Fruit fly (Drosophila melanogaster) whole organism, pupa: ENCODE data around the gene tgo.

Experiments
- CG10348 ChIP-seq: fragments of 200-800 bp; sonication (Bioruptor generic); IDR thresholded peaks from 2 replicates; pipeline ENCODE4 v1.3.6; 2022; ENCODE audit warnings: missing biosample characterization, missing genetic modification characterization
- CG12605 ChIP-seq: fragments of 200-800 bp; sonication (Bioruptor generic); IDR thresholded peaks from 2 replicates; pipeline ENCODE4 v1.3.6; 2022; ENCODE audit warnings: missing biosample characterization, missing genetic modification characterization
- CG13204 ChIP-seq: fragments of 200-800 bp; sonication (Bioruptor generic); optimal IDR thresholded peaks from 2 replicates; lab custom pipeline; 2018; ENCODE audit warnings: missing biosample characterization, mild to moderate bottlenecking, missing genetic modification characterization, moderate library complexity
- CG14655 ChIP-seq: fragments of 200-800 bp; sonication (Bioruptor generic); optimal IDR thresholded peaks from 3 replicates; lab custom pipeline; 2017; ENCODE audit warnings: mild to moderate bottlenecking, missing biosample characterization, missing genetic modification reagents, missing genetic modification characterization
- CG15710 ChIP-seq: fragments of 200-800 bp; sonication (Bioruptor generic); optimal IDR thresholded peaks from 2 replicates; lab custom pipeline; 2018; ENCODE audit warnings: missing biosample characterization, mild to moderate bottlenecking, missing genetic modification characterization, moderate library complexity
- CG17806 ChIP-seq: fragments of 200-800 bp; sonication (Bioruptor generic); optimal IDR thresholded peaks from 2 replicates; lab custom pipeline; 2018; ENCODE audit warnings: missing biosample characterization, mild to moderate bottlenecking, missing genetic modification characterization, moderate library complexity
- CG32121 ChIP-seq: fragments of 200-800 bp; sonication (Bioruptor generic); IDR thresholded peaks from 2 replicates; pipeline ENCODE4 v1.3.6; 2022; ENCODE audit warnings: missing biosample characterization, missing genetic modification characterization
- CG34367 ChIP-seq: fragments of 200-800 bp; sonication (Bioruptor generic); optimal IDR thresholded peaks from 2 replicates; lab custom pipeline; 2018; ENCODE audit warnings: missing biosample characterization, mild to moderate bottlenecking, missing genetic modification characterization
- CG4496 ChIP-seq: fragments of 200-800 bp; sonication (Bioruptor generic); IDR thresholded peaks from 3 replicates; pipeline ENCODE4 v1.3.6; 2022; ENCODE audit warnings: missing biosample characterization, missing genetic modification characterization
- CG8159 ChIP-seq: fragments of 200-800 bp; sonication (Bioruptor generic); optimal IDR thresholded peaks from 3 replicates; lab custom pipeline; 2018; ENCODE audit warnings: missing biosample characterization, mild to moderate bottlenecking, missing genetic modification characterization, moderate library complexity
- CG8301 ChIP-seq: fragments of 200-800 bp; sonication (Bioruptor generic); optimal IDR thresholded peaks from 2 replicates; lab custom pipeline; 2018; ENCODE audit warnings: missing biosample characterization, mild to moderate bottlenecking, missing genetic modification characterization
- CG9948 ChIP-seq: fragments of 200-800 bp; sonication (Bioruptor generic); optimal IDR thresholded peaks from 2 replicates; lab custom pipeline; 2018; ENCODE audit warnings: missing biosample characterization, mild to moderate bottlenecking, missing genetic modification characterization, moderate library complexity
- D1 ChIP-seq: fragments of 200-800 bp; sonication (Bioruptor generic); optimal IDR thresholded peaks from 2 replicates; lab custom pipeline; 2018; ENCODE audit warnings: missing biosample characterization, mild to moderate bottlenecking, missing genetic modification characterization, moderate library complexity
- EcR ChIP-seq: fragments of 200-800 bp; sonication (Bioruptor generic); optimal IDR thresholded peaks from 3 replicates; lab custom pipeline; 2019; ENCODE audit warnings: missing biosample characterization, missing genetic modification characterization, mild to moderate bottlenecking, moderate library complexity, missing genetic modification reagents
- Ets98B ChIP-seq: fragments of 200-800 bp; sonication (Bioruptor generic); IDR thresholded peaks from 2 replicates; pipeline ENCODE4 v1.3.6; 2022; ENCODE audit warnings: missing biosample characterization, missing genetic modification characterization
- Pif1A ChIP-seq: fragments of 200-800 bp; sonication (Bioruptor generic); optimal IDR thresholded peaks from 3 replicates; lab custom pipeline; 2016; ENCODE audit warnings: missing biosample characterization, missing genetic modification characterization
- Pif1B ChIP-seq: fragments of 200-800 bp; sonication (Bioruptor generic); optimal IDR thresholded peaks from 3 replicates; lab custom pipeline; 2016; ENCODE audit warnings: missing biosample characterization, missing genetic modification characterization
- Snoo ChIP-seq: fragments of 200-800 bp; sonication (Bioruptor generic); optimal IDR thresholded peaks from 3 replicates; lab custom pipeline; 2017; ENCODE audit warnings: missing biosample characterization, mild to moderate bottlenecking, missing genetic modification characterization, inconsistent platforms
- fd96Ca ChIP-seq: fragments of 200-800 bp; sonication (Bioruptor generic); IDR thresholded peaks from 3 replicates; pipeline ENCODE4 v1.3.6; 2022; ENCODE audit warnings: missing biosample characterization, missing genetic modification characterization
- gl ChIP-seq: fragments of 200-800 bp; sonication (Bioruptor generic); optimal IDR thresholded peaks from 2 replicates; lab custom pipeline; 2018; ENCODE audit warnings: missing biosample characterization, mild to moderate bottlenecking, missing genetic modification characterization
- rn ChIP-seq: fragments of 200-800 bp; sonication (Bioruptor generic); IDR thresholded peaks from 2 replicates; pipeline ENCODE4 v1.3.6; 2022; ENCODE audit warnings: missing biosample characterization, missing genetic modification characterization

Gene tgo

dm6 chr3R:9039448-9039847 lies 19.6 kb upstream of the tgo start, which contains the start of gene neur:
Gene neur (minus strand): TSS chr3R:9039471.
- TF ChIP-seq CG4496, result no peak
- TF ChIP-seq CG14655, result no peak
- no peak for TF ChIP-seq CG12605
- TF ChIP-seq EcR (GFP tag; lab: Kevin White, UChicago), result no peak
- no peak for TF ChIP-seq Ets98B (GFP tag; lab: Robert Waterston, UW)
- TF ChIP-seq CG32121 (GFP tag; lab: Robert Waterston, UW), result no peak
- TF ChIP-seq D1 (tag; lab: Kevin White, UChicago), result no peak

dm6 chr3R:9038652-9039051 lies 18.8 kb upstream of the tgo start, which contains the start of gene hyx:
Gene hyx (plus strand): TSS chr3R:9038760.
- TF ChIP-seq rn (GFP tag; lab: Robert Waterston, UW) (no peak), CG15710 (tag; lab: Kevin White, UChicago) (peak; percentile 11), Snoo (peak; percentile 21), CG10348 (GFP tag; lab: Robert Waterston, UW) (no peak), EcR (GFP tag; lab: Kevin White, UChicago) (peak; percentile 93), CG32121 (GFP tag; lab: Robert Waterston, UW) (peak; percentile 36; the same call in 1 of the 2 replicates), D1 (tag; lab: Kevin White, UChicago) (no peak), Pif1B (GFP tag; lab: Kevin White, UChicago) (no peak), Pif1A (GFP tag; lab: Kevin White, UChicago) (no peak), fd96Ca (GFP tag; lab: Robert Waterston, UW) (no peak), CG17806 (tag; lab: Kevin White, UChicago) (peak; percentile 20), CG8301 (tag; lab: Kevin White, UChicago) (no peak), CG4496 (0 out of 3 replicates have a peak, but pooled peaks have one; percentile 24)

dm6 chr3R:9037946-9038345 lies 18.1 kb upstream of the tgo start:
- no peak for TF ChIP-seq CG4496
- no peak for TF ChIP-seq CG12605
- no peak for TF ChIP-seq CG34367 (tag; lab: Kevin White, UChicago)
- no peak for TF ChIP-seq Pif1B (GFP tag; lab: Kevin White, UChicago)
- no peak for TF ChIP-seq Pif1A (GFP tag; lab: Kevin White, UChicago)
- TF ChIP-seq Ets98B (GFP tag; lab: Robert Waterston, UW), result no peak
- TF ChIP-seq CG13204 (GFP tag; lab: Kevin White, UChicago), result no peak
- no peak for TF ChIP-seq CG10348 (GFP tag; lab: Robert Waterston, UW)
- no peak for TF ChIP-seq CG32121 (GFP tag; lab: Robert Waterston, UW)
- TF ChIP-seq EcR (GFP tag; lab: Kevin White, UChicago), result no peak
- no peak for TF ChIP-seq CG14655
- TF ChIP-seq CG8159 (tag; lab: Kevin White, UChicago), result no peak
- TF ChIP-seq CG17806 (tag; lab: Kevin White, UChicago), result no peak

DNA sequence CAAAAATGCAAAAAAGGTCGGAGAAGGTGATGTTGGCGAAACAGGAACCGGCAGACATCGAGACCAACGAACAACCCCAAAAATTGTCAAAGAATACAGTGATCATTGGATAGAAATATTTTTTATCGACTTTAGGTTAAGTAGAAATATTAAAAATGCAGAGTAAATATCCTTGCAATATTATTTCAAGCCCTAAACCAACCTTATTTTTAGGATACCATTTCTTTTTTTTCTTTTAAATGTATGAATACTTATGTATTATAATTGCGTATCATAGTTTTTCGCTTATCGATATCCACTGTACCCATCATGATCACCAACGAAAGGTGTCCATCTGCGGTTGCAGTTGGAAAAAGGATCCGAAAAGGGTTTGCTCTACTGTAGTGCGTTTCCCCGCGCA lies 15.4 kb upstream of the tgo start:
- no peak for TF ChIP-seq CG34367 (tag; lab: Kevin White, UChicago)
- TF ChIP-seq D1 (tag; lab: Kevin White, UChicago), result no peak
- TF ChIP-seq rn (GFP tag; lab: Robert Waterston, UW), result no peak
- no peak for TF ChIP-seq CG8159 (tag; lab: Kevin White, UChicago)

DNA sequence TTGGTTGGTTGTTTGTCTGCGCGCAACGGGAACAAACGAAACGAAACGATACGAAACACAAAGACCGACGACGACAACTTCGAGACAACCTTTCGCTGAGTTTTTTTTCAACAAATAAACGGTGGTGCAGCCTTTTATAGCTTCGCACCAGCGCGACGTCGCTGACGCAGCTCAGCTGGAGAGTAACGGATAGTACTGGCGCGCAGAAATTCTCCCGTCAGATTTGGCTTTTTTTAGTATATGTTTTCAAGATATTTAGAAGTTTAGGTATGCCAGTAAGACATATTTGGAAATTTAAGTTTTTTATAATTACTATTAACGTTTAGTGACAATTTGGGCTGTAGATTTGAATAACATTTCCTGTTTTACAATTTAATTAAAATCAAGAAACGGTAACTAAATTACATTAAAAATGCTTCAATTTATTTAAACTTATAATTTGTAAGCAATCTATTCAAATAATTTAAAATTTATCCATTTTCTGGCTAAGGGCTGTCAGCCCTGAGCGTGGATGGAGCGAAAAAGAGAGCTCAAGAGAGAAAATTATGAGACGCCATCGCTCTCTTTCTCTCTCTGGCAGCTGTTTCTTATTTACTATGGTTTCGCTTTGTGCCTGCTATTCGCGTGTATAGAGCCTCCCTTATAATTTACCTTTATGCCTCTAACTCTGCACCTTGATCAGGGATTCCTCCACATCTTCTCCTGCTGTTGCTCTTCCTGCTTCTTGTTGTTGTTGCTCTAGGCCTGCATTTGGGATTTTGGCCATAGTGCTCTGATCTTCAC lies 14.0 kb upstream of the tgo start:
- TF ChIP-seq CG32121 (GFP tag; lab: Robert Waterston, UW), result peak; percentile 83
- TF ChIP-seq CG10348 (GFP tag; lab: Robert Waterston, UW), result 0 out of 2 replicates have a peak, but pooled peaks have one; percentile 16
- peak; percentile 88 for TF ChIP-seq CG9948 (tag; lab: Kevin White, UChicago)
- peak; percentile 82 for TF ChIP-seq Pif1A (GFP tag; lab: Kevin White, UChicago)
- TF ChIP-seq D1 (tag; lab: Kevin White, UChicago), result peak; percentile 88
- TF ChIP-seq rn (GFP tag; lab: Robert Waterston, UW), result no peak
- peak; percentile 81 for TF ChIP-seq CG34367 (tag; lab: Kevin White, UChicago)
- peak; percentile 70 for TF ChIP-seq CG13204 (GFP tag; lab: Kevin White, UChicago)
- peak; percentile 44; the same call in 1 of the 3 replicates for TF ChIP-seq fd96Ca (GFP tag; lab: Robert Waterston, UW)
- TF ChIP-seq Snoo, result peak; percentile 84
- TF ChIP-seq CG4496, result peak; percentile 67; the same call in 1 of the 3 replicates
- TF ChIP-seq CG17806 (tag; lab: Kevin White, UChicago), result peak; percentile 78
- peak; percentile 15 for TF ChIP-seq EcR (GFP tag; lab: Kevin White, UChicago)
- TF ChIP-seq gl, result peak; percentile 59
- TF ChIP-seq CG14655, result peak; percentile 91
- peak; percentile 94 for TF ChIP-seq CG8159 (tag; lab: Kevin White, UChicago)
- peak; percentile 79 for TF ChIP-seq Pif1B (GFP tag; lab: Kevin White, UChicago)
- TF ChIP-seq Ets98B (GFP tag; lab: Robert Waterston, UW), result no peak; the same call in 1 of the 2 replicates
- 0 out of 2 replicates have a peak, but pooled peaks have one; percentile 18 for TF ChIP-seq CG12605
- peak; percentile 90 for TF ChIP-seq CG15710 (tag; lab: Kevin White, UChicago)
- peak; percentile 89 for TF ChIP-seq CG8301 (tag; lab: Kevin White, UChicago)
